Fruit fly (Drosophila melanogaster) whole organism, adult: ENCODE results near the gene CG44005.

ENCODE experiments used
- CG1620 ChIP-seq: fragments of 200-800 bp; sonication (Bioruptor generic); optimal IDR thresholded peaks from 2 replicates; lab custom pipeline; 2016; ENCODE audit warnings: missing biosample characterization, missing genetic modification characterization
- cic ChIP-seq: fragments of 200-800 bp; sonication (Bioruptor generic); optimal IDR thresholded peaks from 2 replicates; lab custom pipeline; 2017; ENCODE audit warnings: missing biosample characterization, mild to moderate bottlenecking, missing genetic modification characterization, moderate library complexity

DNA sequence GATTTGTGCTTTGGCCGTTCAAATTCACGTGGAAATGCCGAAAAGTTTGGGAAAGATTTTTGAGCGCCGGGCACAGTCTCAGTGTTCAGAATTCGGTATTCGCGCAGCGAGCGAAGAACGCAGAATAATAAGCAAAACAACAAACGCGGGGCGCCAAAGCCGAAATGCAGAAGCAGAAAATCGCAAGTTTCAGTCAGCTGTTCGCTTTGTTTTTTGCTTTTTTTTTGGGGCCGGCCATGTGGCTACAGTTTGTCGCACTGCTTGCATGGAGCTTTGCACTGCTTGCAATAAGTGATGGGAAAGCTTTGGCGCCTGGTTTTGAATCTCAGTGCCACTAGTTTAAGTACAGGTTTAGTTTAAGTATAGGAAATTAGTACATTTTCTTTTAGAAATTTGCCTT is 46.0 kb downstream of the CG44005 start:
- no peak for TF ChIP-seq CG1620 (GFP tag; lab: Kevin White, UChicago)
- TF ChIP-seq cic (GFP tag; lab: Kevin White, UChicago) = peak; percentile 35
